Worm (Caenorhabditis elegans) whole organism, midembryonic: Measurements from ENCODE around the gene sri-1.

ENCODE experiments used
- T22C8.4 ChIP-seq: fragments of 200-800 bp; sonication (Bioruptor generic); IDR thresholded peaks from 2 replicates; pipeline ENCODE4 v1.3.6; 2022; ENCODE audit warnings: missing genetic modification characterization, missing compliant biosample characterization
- cog-1 ChIP-seq: sonication (generic microtip); optimal IDR thresholded peaks from 2 replicates; lab custom pipeline; 2016; ENCODE audit warnings: missing genetic modification characterization, missing compliant biosample characterization
- flt-1 ChIP-seq: fragments of 200-800 bp; sonication (Bioruptor generic); IDR thresholded peaks from 2 replicates; pipeline ENCODE4 v1.3.6; 2022; ENCODE audit warnings: missing genetic modification characterization, missing compliant biosample characterization
- klf-2 ChIP-seq: fragments of 200-800 bp; sonication (Bioruptor generic); conservative IDR thresholded peaks from 2 replicates; pipeline ENCODE4 v1.3.6; 2022; ENCODE audit warnings: missing genetic modification reagents, missing genetic modification characterization, missing compliant biosample characterization
- med-1 ChIP-seq: sonication (generic microtip); optimal IDR thresholded peaks from 2 replicates; lab custom pipeline; 2017; ENCODE audit warnings: missing genetic modification characterization, mild to moderate bottlenecking, missing compliant biosample characterization, antibody characterized with exemption, missing genetic modification reagents; ENCODE audit not compliant: insufficient read depth
- ref-1 ChIP-seq: fragments of 200-800 bp; sonication (Bioruptor generic); conservative IDR thresholded peaks from 2 replicates; pipeline ENCODE4 v1.3.6; 2022; ENCODE audit warnings: missing genetic modification reagents, missing genetic modification characterization, missing compliant biosample characterization
- tab-1 ChIP-seq: fragments of 200-800 bp; sonication (Bioruptor generic); IDR thresholded peaks from 2 replicates; pipeline ENCODE4 v1.3.6; 2022; ENCODE audit warnings: missing genetic modification characterization, missing compliant biosample characterization
- ztf-23 ChIP-seq: fragments of 200-800 bp; sonication (Bioruptor generic); IDR thresholded peaks from 2 replicates; pipeline ENCODE4 v1.3.6; 2022; ENCODE audit warnings: missing genetic modification reagents, missing genetic modification characterization, missing compliant biosample characterization
- ztf-29 ChIP-seq: fragments of 200-800 bp; sonication (Bioruptor generic); IDR thresholded peaks from 2 replicates; pipeline ENCODE4 v1.3.6; 2022; ENCODE audit warnings: missing genetic modification reagents, missing genetic modification characterization, missing compliant biosample characterization

The sri-1 gene

DNA sequence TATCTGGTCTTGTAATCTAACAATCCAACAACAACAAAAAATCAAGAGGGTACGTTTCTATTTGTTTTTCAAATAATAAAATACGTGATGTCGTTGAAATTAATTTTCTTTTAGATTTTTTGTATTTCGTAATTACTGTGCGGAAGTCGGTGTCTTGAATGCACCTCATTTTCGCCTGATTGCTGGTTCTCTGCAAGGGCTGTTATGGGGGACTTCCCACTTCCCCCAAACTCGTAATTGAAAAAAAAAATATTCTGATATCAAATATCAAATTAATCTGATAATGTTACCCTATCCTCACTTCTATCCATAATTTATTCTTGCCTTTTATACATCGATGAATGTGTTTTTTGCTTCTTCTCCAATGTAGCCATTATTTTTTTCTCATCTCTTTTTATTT lies 20.6 kb upstream of the sri-1 start, which contains the start of gene F36G9.15:
Gene F36G9.15 (minus strand): TSS at position 101 of the 400 bp plus-strand sequence.
- TF ChIP-seq ref-1 (GFP tag; lab: Robert Waterston, UW) (no peak), T22C8.4 (no peak), ztf-23 (GFP tag; lab: Robert Waterston, UW) (no peak), cog-1 (tag; lab: Kevin White, UChicago) (no peak), ztf-29 (GFP tag; lab: Robert Waterston, UW) (no peak), tab-1 (GFP tag; lab: Robert Waterston, UW) (no peak), klf-2 (no peak), med-1 (GFP tag; lab: Kevin White, UChicago) (no peak), flt-1 (no peak)

DNA sequence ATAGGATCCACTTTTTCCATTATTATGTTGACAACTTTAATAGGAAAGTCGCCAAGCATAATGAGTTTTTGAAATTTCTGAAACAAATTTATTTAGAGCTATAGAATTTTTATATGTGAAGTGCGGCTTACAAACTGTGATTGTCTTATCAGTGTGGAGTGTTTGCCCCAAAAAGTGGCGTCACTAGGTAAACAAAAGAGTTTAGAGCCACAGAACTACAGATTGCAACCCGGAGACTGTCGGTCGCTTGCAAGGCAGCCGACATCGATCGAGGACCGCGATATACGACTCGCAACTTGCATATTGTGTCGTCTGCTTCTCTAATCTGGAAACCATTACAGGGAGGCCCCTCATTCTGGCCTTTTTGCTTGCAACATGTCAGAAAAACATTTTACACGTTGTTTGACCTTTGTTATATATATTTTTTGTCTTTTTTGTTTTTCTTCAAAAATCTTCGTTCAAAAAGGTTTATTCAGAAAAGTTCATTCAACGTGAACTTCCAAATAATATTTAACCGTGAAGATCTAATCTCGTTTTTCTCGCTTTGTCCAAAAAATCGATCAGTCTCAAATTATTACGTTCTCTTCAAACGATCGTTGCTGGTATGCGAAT lies 15.4 kb upstream of the sri-1 start, which contains the start of the genes fbxa-99 and F36G9.13:
Gene fbxa-99 (minus strand): TSS at position 122 of the 612 bp plus-strand sequence.
Gene F36G9.13 (plus strand): TSS at position 562 of the 612 bp plus-strand sequence.
- TF ChIP-seq cog-1 (tag; lab: Kevin White, UChicago) = no peak
- TF ChIP-seq klf-2 = no peak
- TF ChIP-seq ztf-23 (GFP tag; lab: Robert Waterston, UW) = no peak
- TF ChIP-seq tab-1 (GFP tag; lab: Robert Waterston, UW) = no peak
- TF ChIP-seq ref-1 (GFP tag; lab: Robert Waterston, UW) = no peak
- no peak for TF ChIP-seq flt-1
- no peak for TF ChIP-seq med-1 (GFP tag; lab: Kevin White, UChicago)
- TF ChIP-seq ztf-29 (GFP tag; lab: Robert Waterston, UW) = no peak
- TF ChIP-seq T22C8.4 = no peak

DNA sequence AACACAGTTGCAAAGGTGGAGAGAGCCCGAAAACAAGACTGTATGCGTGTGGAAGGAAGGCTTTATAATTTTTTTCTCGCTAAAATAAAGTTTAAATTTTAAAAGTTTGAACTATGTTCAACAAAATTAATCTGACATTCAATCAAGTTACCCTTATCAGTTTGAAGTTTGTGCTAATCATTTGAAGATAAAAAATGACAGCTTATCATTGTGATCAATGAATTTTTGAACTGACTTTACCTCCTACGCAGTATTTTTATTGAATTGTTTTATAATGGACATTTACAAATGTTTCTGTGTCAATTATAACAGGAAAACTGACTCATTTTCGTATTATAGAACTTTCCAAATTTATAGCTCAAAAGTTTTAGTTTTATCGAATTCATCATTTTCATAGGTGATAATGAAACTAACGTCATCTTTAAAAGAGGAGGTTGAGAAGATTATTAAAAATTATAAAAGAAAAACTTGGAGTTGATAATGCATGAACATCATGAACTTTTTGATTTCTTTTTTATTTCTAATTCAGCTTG lies 10.9 kb upstream of the sri-1 start, which contains the start of gene oac-20:
Gene oac-20 (plus strand): TSS at position 483 of the 533 bp plus-strand sequence.
- no peak for TF ChIP-seq ztf-29 (GFP tag; lab: Robert Waterston, UW)
- TF ChIP-seq cog-1 (tag; lab: Kevin White, UChicago) = no peak
- TF ChIP-seq tab-1 (GFP tag; lab: Robert Waterston, UW) = no peak
- TF ChIP-seq ztf-23 (GFP tag; lab: Robert Waterston, UW) = no peak
- TF ChIP-seq flt-1 = no peak
- no peak for TF ChIP-seq med-1 (GFP tag; lab: Kevin White, UChicago)
- no peak for TF ChIP-seq ref-1 (GFP tag; lab: Robert Waterston, UW)
- TF ChIP-seq klf-2 = no peak
- no peak for TF ChIP-seq T22C8.4

DNA sequence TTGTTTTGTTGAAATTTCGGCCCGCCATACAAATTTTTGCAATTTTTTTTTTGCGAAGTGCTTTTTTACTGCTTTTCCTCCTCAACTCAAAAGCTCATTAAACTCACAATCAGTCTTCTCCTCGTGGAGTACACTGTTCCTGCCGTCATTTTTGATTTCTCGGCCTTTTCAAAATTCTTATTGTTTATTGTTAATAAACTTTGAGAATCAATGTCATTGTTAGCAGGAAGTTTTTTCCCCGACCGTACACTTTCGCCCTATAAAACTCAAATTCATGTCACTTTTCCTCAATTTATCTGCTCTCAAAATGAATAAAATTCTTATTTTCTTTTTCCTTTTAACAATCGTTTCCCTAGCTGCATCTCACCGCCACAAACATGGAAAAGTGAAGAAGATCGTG lies 8.4 kb upstream of the sri-1 start, which contains the start of gene clec-232:
Gene clec-232 (plus strand): TSS at position 301 of the 400 bp plus-strand sequence.
- TF ChIP-seq cog-1 (tag; lab: Kevin White, UChicago) = no peak
- TF ChIP-seq ztf-29 (GFP tag; lab: Robert Waterston, UW) = no peak
- TF ChIP-seq klf-2 = no peak
- no peak for TF ChIP-seq tab-1 (GFP tag; lab: Robert Waterston, UW)
- TF ChIP-seq ztf-23 (GFP tag; lab: Robert Waterston, UW) = no peak
- no peak for TF ChIP-seq flt-1
- no peak for TF ChIP-seq med-1 (GFP tag; lab: Kevin White, UChicago)
- no peak for TF ChIP-seq T22C8.4
- TF ChIP-seq ref-1 (GFP tag; lab: Robert Waterston, UW) = no peak

DNA sequence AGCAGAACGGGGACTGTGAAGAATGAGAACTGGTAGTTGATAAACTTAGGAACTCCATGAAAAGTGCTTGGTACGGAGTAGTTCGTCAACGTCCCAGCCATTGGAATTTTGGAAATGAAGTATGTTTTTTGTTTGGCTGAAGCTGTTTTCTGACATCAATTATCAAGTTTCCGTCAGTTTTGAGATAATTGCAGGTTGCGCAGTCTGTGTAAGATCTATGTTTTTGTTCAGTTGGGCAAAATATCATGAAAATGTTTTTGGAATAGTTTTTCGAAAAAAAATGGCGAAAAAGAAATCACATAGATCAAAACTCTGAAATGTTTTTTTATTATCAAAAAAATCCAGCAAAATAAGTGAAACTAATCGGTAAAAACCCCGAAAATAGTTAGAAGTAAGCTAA lies 7.4 kb upstream of the sri-1 start, which contains the start of gene sru-22:
Gene sru-22 (minus strand): TSS at position 101 of the 400 bp plus-strand sequence.
- no peak for TF ChIP-seq klf-2
- no peak for TF ChIP-seq cog-1 (tag; lab: Kevin White, UChicago)
- TF ChIP-seq ref-1 (GFP tag; lab: Robert Waterston, UW) = no peak
- TF ChIP-seq tab-1 (GFP tag; lab: Robert Waterston, UW) = no peak
- TF ChIP-seq flt-1 = no peak
- TF ChIP-seq ztf-29 (GFP tag; lab: Robert Waterston, UW) = no peak
- TF ChIP-seq ztf-23 (GFP tag; lab: Robert Waterston, UW) = no peak
- TF ChIP-seq T22C8.4 = no peak
- TF ChIP-seq med-1 (GFP tag; lab: Kevin White, UChicago) = no peak

DNA sequence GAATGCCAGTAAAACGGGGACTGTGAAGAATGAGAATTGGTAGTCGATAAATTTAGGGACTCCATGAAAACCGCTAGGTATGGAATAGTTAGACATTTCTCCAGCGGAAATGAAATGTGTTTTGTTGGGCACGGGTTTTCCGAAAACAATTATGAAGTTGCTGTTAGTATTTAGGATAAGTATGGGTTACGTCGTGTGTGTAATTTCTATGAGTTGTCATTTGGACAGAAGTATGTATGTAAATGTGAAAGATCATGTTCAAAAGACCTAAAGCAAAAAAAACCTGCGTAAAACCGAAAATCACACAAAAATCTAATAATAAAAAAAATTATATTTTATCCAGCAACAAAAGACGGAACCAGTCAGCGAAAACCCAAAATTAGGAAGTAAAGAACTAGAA lies 5.0 kb upstream of the sri-1 start, which contains the start of gene sru-23:
Gene sru-23 (minus strand): TSS at position 101 of the 400 bp plus-strand sequence.
- TF ChIP-seq ztf-23 (GFP tag; lab: Robert Waterston, UW) = no peak
- TF ChIP-seq cog-1 (tag; lab: Kevin White, UChicago) = no peak
- no peak for TF ChIP-seq ztf-29 (GFP tag; lab: Robert Waterston, UW)
- TF ChIP-seq klf-2 = no peak
- TF ChIP-seq ref-1 (GFP tag; lab: Robert Waterston, UW) = no peak
- TF ChIP-seq flt-1 = no peak
- no peak for TF ChIP-seq med-1 (GFP tag; lab: Kevin White, UChicago)
- no peak for TF ChIP-seq T22C8.4
- no peak for TF ChIP-seq tab-1 (GFP tag; lab: Robert Waterston, UW)

DNA sequence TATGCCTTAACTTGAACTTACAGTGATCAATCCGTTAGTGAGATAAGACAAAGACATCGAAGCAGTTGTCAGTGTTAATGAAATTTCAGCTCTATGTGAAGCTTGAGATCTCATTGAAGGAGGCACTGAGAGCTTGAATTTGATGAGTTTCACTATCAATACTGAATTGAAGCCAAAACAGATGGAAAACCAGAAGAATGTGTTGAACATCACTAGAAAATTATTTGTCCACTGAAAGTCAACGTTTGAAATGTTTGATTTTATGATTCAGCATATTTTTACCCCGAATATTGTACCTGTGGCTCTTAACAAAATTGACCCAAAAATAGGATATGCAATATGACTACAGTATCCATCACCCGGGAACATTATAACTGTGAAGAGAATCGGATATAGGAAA lies 3.4 kb upstream of the sri-1 start:
- TF ChIP-seq ztf-23 (GFP tag; lab: Robert Waterston, UW) = no peak
- TF ChIP-seq T22C8.4 = no peak
- TF ChIP-seq tab-1 (GFP tag; lab: Robert Waterston, UW) = no peak
- TF ChIP-seq ref-1 (GFP tag; lab: Robert Waterston, UW) = no peak
- TF ChIP-seq med-1 (GFP tag; lab: Kevin White, UChicago) = no peak

DNA sequence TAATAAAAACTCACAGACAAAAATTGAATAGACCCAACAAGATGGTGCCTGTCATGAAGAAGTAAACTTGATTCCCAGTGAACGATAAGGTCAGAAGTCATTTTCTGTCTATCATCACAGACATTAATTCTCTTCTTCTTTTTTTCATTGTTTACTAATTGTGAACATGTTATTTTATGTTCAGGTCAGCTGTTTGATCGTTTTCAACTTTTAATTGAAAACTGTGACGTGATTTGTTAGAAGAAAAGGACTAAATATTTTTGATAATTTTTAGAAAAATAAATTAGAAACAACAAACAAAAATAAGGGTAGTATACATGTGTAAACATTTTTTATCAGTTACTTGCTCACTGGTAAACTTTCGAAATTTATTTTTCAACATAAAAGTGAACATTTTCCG lies 2.2 kb upstream of the sri-1 start, which contains the start of gene F36G9.7:
Gene F36G9.7 (minus strand): TSS at position 101 of the 400 bp plus-strand sequence.
- TF ChIP-seq med-1 (GFP tag; lab: Kevin White, UChicago) (no peak), flt-1 (no peak), klf-2 (no peak), cog-1 (tag; lab: Kevin White, UChicago) (no peak), tab-1 (GFP tag; lab: Robert Waterston, UW) (no peak), ref-1 (GFP tag; lab: Robert Waterston, UW) (no peak), ztf-29 (GFP tag; lab: Robert Waterston, UW) (no peak)

DNA sequence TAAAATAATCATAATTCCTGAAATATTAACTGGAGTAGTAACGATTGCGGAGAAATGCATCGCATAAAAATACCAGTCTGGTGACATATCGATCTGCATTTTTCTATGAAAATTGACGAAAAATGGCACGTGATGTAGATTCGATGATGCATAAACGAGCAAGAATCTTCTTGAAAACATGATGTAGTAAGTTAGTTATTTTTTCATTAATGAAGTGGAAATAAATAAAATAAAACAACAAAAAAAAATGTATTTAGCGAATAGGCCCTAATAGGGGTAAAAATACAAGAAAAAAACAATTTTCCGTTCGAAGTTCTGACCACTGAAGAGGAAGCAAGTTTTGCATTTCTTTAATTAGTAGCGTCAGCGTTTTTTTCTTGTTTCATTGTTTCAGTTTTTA lies 2.3 kb downstream of the sri-1 start, which contains the start of gene sri-2:
Gene sri-2 (minus strand): TSS at position 101 of the 400 bp plus-strand sequence.
- no peak for TF ChIP-seq klf-2
- no peak for TF ChIP-seq ztf-29 (GFP tag; lab: Robert Waterston, UW)
- TF ChIP-seq ref-1 (GFP tag; lab: Robert Waterston, UW) = no peak
- TF ChIP-seq T22C8.4 = no peak
- TF ChIP-seq tab-1 (GFP tag; lab: Robert Waterston, UW) = no peak
- TF ChIP-seq med-1 (GFP tag; lab: Kevin White, UChicago) = no peak
- TF ChIP-seq cog-1 (tag; lab: Kevin White, UChicago) = no peak
- TF ChIP-seq ztf-23 (GFP tag; lab: Robert Waterston, UW) = no peak
- no peak for TF ChIP-seq flt-1
